Worm (Caenorhabditis elegans) whole organism, L2 larva: Measurements from ENCODE around the gene atz-1.

Experiments
- C34F6.9 ChIP-seq: fragments of 150-350 bp; optimal IDR thresholded peaks from 2 replicates; lab custom pipeline; 2014; ENCODE audit warnings: missing biosample characterization, missing genetic modification characterization
- F13H6.1 ChIP-seq: sonication (generic microtip); optimal IDR thresholded peaks from 2 replicates; lab custom pipeline; 2016; ENCODE audit warnings: missing genetic modification characterization, missing compliant biosample characterization
- R02D3.7 ChIP-seq: fragments of 150-350 bp; optimal IDR thresholded peaks from 2 replicates; lab custom pipeline; 2014; ENCODE audit warnings: missing biosample characterization, missing genetic modification characterization
- ZK546.5 ChIP-seq: sonication (generic microtip); optimal IDR thresholded peaks from 2 replicates; lab custom pipeline; 2017; ENCODE audit warnings: missing biosample characterization, missing genetic modification characterization
- ceh-16 ChIP-seq: fragments of 150-350 bp; optimal IDR thresholded peaks from 2 replicates; lab custom pipeline; 2014; ENCODE audit warnings: missing biosample characterization, missing genetic modification characterization
- ceh-82 ChIP-seq: fragments of 150-350 bp; optimal IDR thresholded peaks from 2 replicates; lab custom pipeline; 2014; ENCODE audit warnings: missing biosample characterization, missing genetic modification characterization
- dmd-4 ChIP-seq: sonication (generic microtip); optimal IDR thresholded peaks from 2 replicates; lab custom pipeline; 2017; ENCODE audit warnings: missing biosample characterization, missing genetic modification characterization
- elt-1 ChIP-seq: fragments of 150-350 bp; optimal IDR thresholded peaks from 2 replicates; lab custom pipeline; 2014; ENCODE audit warnings: missing biosample characterization, missing genetic modification characterization
- fos-1 ChIP-seq: fragments of 150-350 bp; optimal IDR thresholded peaks from 2 replicates; lab custom pipeline; 2014; ENCODE audit warnings: missing biosample characterization, missing genetic modification characterization
- gmeb-1 ChIP-seq: fragments of 150-350 bp; optimal IDR thresholded peaks from 2 replicates; lab custom pipeline; 2014; ENCODE audit warnings: missing biosample characterization, missing genetic modification characterization
- lin-11 ChIP-seq: fragments of 150-350 bp; sonication (generic microtip); optimal IDR thresholded peaks from 2 replicates; lab custom pipeline; 2014; ENCODE audit warnings: missing biosample characterization, missing genetic modification characterization, inconsistent platforms, mixed read lengths
- lin-13 ChIP-seq: fragments of 150-350 bp; optimal IDR thresholded peaks from 2 replicates; lab custom pipeline; 2014; ENCODE audit warnings: missing biosample characterization, missing genetic modification reagents, missing genetic modification characterization
- lin-39 ChIP-seq: fragments of 150-350 bp; optimal IDR thresholded peaks from 2 replicates; lab custom pipeline; 2014; ENCODE audit warnings: missing biosample characterization, missing genetic modification reagents, missing genetic modification characterization
- lsy-2 ChIP-seq, 2 experiments: fragments of 150-350 bp in 1 of 2; sonication (generic microtip) in 1 of 2; optimal IDR thresholded peaks; 2 replicates each; lab custom pipeline; 2014 to 2017; ENCODE audit warnings: missing biosample characterization in 2 of 2, missing genetic modification characterization in 2 of 2
- mab-5 ChIP-seq: fragments of 150-350 bp; optimal IDR thresholded peaks from 2 replicates; lab custom pipeline; 2014; ENCODE audit warnings: missing biosample characterization, missing genetic modification characterization
- mdl-1 ChIP-seq, 2 experiments: fragments of 150-350 bp in 1 of 2; sonication (generic microtip) in 1 of 2; optimal IDR thresholded peaks; 2 replicates each; lab custom pipeline; 2017; ENCODE audit warnings: missing biosample characterization in 2 of 2, missing genetic modification characterization in 2 of 2
- nhr-11 ChIP-seq: fragments of 150-350 bp; optimal IDR thresholded peaks from 2 replicates; lab custom pipeline; 2014; ENCODE audit warnings: missing biosample characterization, missing genetic modification characterization
- nhr-12 ChIP-seq: fragments of 150-350 bp; optimal IDR thresholded peaks from 2 replicates; lab custom pipeline; 2014; ENCODE audit warnings: missing biosample characterization, missing genetic modification characterization
- nhr-129 ChIP-seq: fragments of 150-350 bp; optimal IDR thresholded peaks from 2 replicates; lab custom pipeline; 2014; ENCODE audit warnings: missing biosample characterization, missing genetic modification characterization
- nhr-21 ChIP-seq: fragments of 150-350 bp; optimal IDR thresholded peaks from 2 replicates; lab custom pipeline; 2014; ENCODE audit warnings: missing biosample characterization, missing genetic modification characterization
- nhr-237 ChIP-seq: fragments of 150-350 bp; optimal IDR thresholded peaks from 2 replicates; lab custom pipeline; 2014; ENCODE audit warnings: missing biosample characterization, missing genetic modification characterization
- nhr-25 ChIP-seq: fragments of 150-350 bp; sonication (generic microtip); optimal IDR thresholded peaks from 3 replicates; lab custom pipeline; 2014; ENCODE audit warnings: missing biosample characterization, missing genetic modification characterization
- nhr-6 ChIP-seq: fragments of 150-350 bp; optimal IDR thresholded peaks from 2 replicates; lab custom pipeline; 2014; ENCODE audit warnings: missing biosample characterization, missing genetic modification characterization
- peb-1 ChIP-seq: fragments of 150-350 bp; optimal IDR thresholded peaks from 2 replicates; lab custom pipeline; 2014; ENCODE audit warnings: missing biosample characterization, missing genetic modification characterization
- sma-3 ChIP-seq: sonication (generic microtip); optimal IDR thresholded peaks from 2 replicates; lab custom pipeline; 2016; ENCODE audit warnings: missing genetic modification reagents, missing genetic modification characterization, missing compliant biosample characterization
- sma-9 ChIP-seq, 2 experiments: fragments of 150-350 bp in 1 of 2; sonication (generic microtip) in 1 of 2; optimal IDR thresholded peaks; 2 replicates each; lab custom pipeline; 2014 to 2016; ENCODE audit warnings: missing genetic modification characterization in 2 of 2, mild to moderate bottlenecking in 1 of 2, missing biosample characterization in 1 of 2, missing compliant biosample characterization in 1 of 2, missing genetic modification reagents in 1 of 2, moderate library complexity in 1 of 2
- snpc-4 ChIP-seq: fragments of 150-350 bp; optimal IDR thresholded peaks from 2 replicates; lab custom pipeline; 2014; ENCODE audit warnings: missing biosample characterization, missing genetic modification characterization
- unc-39 ChIP-seq: fragments of 150-350 bp; optimal IDR thresholded peaks from 2 replicates; lab custom pipeline; 2014; ENCODE audit warnings: missing biosample characterization, missing genetic modification characterization
- unc-55 ChIP-seq: fragments of 150-350 bp; sonication (generic microtip); optimal IDR thresholded peaks from 3 replicates; lab custom pipeline; 2014; ENCODE audit warnings: missing biosample characterization, missing genetic modification reagents, missing genetic modification characterization
- unc-62 ChIP-seq: fragments of 150-350 bp; optimal IDR thresholded peaks from 2 replicates; lab custom pipeline; 2014; ENCODE audit warnings: missing biosample characterization, missing genetic modification reagents, missing genetic modification characterization
- zag-1 ChIP-seq: fragments of 150-350 bp; optimal IDR thresholded peaks from 2 replicates; lab custom pipeline; 2014; ENCODE audit warnings: missing biosample characterization, missing genetic modification characterization
- ztf-1 ChIP-seq: fragments of 200-800 bp; sonication (Bioruptor generic); conservative IDR thresholded peaks from 2 replicates; pipeline ENCODE4 v1.3.6; 2022; ENCODE audit warnings: missing genetic modification characterization, missing compliant biosample characterization

The atz-1 gene

DNA sequence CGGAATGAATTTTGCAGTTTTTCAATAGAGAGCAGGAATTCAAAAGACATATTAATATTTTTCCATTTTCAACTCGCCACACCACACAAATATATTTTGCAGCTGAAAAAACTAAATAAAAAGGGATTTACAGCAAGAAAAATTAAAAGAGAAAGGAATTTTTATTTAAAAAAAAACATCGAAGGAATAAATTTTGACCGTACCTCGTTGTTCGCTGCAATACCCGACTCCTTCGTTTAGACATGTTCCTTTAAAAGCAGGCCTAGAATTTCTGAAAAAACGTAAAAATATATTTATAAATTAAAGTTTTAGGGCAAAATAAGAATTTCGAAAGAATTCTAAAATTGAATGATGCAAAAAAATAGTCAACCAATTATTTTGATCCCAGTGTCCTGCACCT is 40.1 kb downstream of the atz-1 start, which contains the start of gene F19B6.1:
Gene F19B6.1, minus strand, starts transcription at position 278 of the 400 bp plus-strand sequence.
- TF ChIP-seq unc-55 (GFP tag; lab: Kevin White, UChicago) (no peak), unc-62 (GFP tag; lab: Kevin White, UChicago) (no peak), nhr-21 (no peak), zag-1 (tag; lab: Kevin White, UChicago) (no peak), unc-39 (no peak), ceh-82 (tag; lab: Kevin White, UChicago) (no peak), peb-1 (tag; lab: Kevin White, UChicago) (no peak)
- TF ChIP-seq, all 48 proteins: peak for 0

DNA sequence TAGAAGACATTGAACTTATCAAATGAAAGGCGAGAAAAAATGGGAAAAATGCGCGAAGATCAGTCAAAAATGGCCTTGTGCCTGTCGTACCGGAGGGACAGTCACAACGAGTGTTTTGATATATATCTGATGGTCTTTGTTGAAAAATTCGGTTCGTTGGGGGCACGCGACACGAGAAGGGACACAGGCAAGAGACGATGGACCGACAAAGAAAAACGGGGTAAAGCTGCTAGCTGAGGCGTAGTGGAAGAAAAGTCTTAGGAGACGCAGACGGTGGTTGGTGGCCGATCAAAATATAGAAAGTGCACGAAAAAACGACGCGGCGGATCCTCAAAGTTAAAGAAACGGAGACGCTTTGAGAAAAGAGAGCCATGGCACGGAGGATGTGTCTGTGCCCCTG is 40.7 kb downstream of the atz-1 start:
- peak; percentile 54 for TF ChIP-seq F13H6.1 (tag; lab: Kevin White, UChicago)
- no peak for TF ChIP-seq ZK546.5
- peak in 1 of 2 experiments; percentile 2 for TF ChIP-seq lsy-2 (tag; optimal IDR thresholded peaks at IDR 0.05; lab: Kevin White, UChicago)
- peak; percentile 43 for TF ChIP-seq sma-9 (GFP tag; optimal IDR thresholded peaks at IDR 0.05; lab: Kevin White, UChicago)
- no peak for TF ChIP-seq sma-9 (tag; optimal IDR thresholded peaks at IDR 0.05; lab: Kevin White, UChicago)
- TF ChIP-seq ceh-16 (tag; lab: Kevin White, UChicago) = no peak
- TF ChIP-seq mdl-1 (tag; optimal IDR thresholded peaks at IDR 0.05; lab: Kevin White, UChicago) = peak in 1 of 2 experiments; percentile 22
- no peak for TF ChIP-seq peb-1 (tag; lab: Kevin White, UChicago)
- TF ChIP-seq lin-39 (tag; lab: Kevin White, UChicago) = no peak
- TF ChIP-seq elt-1 (tag; lab: Kevin White, UChicago) = no peak
- peak; percentile 39 for TF ChIP-seq unc-55 (GFP tag; lab: Kevin White, UChicago)
- TF ChIP-seq nhr-25 (tag; lab: Kevin White, UChicago) = peak; percentile 28
- TF ChIP-seq nhr-129 = peak; percentile 90
- TF ChIP-seq ztf-1 (GFP tag; lab: Robert Waterston, UW) = no peak
- peak; percentile 24 for TF ChIP-seq lin-11 (tag; lab: Kevin White, UChicago)
- TF ChIP-seq C34F6.9 (tag; lab: Kevin White, UChicago) = peak; percentile 17
- TF ChIP-seq snpc-4 (tag; lab: Kevin White, UChicago) = no peak
- no peak for TF ChIP-seq ceh-82 (tag; lab: Kevin White, UChicago)
- TF ChIP-seq zag-1 (tag; lab: Kevin White, UChicago) = no peak
- no peak for TF ChIP-seq nhr-237 (tag; lab: Kevin White, UChicago)
- TF ChIP-seq gmeb-1 (tag; lab: Kevin White, UChicago) = no peak
- TF ChIP-seq, all 48 proteins: peak for 9

DNA sequence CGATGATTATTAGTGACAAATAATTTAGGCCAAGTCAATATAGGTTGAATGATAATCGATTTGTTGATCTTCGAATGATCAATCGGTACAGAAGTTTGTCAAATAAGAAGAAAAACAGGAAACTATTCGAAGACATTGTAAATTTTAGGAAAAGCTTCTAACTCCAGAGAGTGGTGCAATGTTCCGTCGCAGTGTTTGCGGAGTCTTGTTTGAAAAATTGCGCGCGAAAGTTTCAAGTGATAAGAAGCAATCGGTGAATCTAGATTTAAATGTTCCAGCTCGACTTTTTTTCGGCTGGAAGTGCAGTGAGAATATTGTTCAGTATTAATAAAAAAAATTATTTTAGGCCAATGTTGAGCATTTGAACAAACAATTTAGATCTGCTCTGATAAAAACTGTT is 41.2 kb downstream of the atz-1 start:
- no peak for TF ChIP-seq dmd-4
- peak; percentile 65 for TF ChIP-seq gmeb-1 (tag; lab: Kevin White, UChicago)
- peak; percentile 34 for TF ChIP-seq unc-55 (GFP tag; lab: Kevin White, UChicago)
- no peak for TF ChIP-seq fos-1 (tag; lab: Kevin White, UChicago)
- no peak for TF ChIP-seq nhr-11 (tag; lab: Kevin White, UChicago)
- TF ChIP-seq nhr-129 = peak; percentile 17
- no peak for TF ChIP-seq C34F6.9 (tag; lab: Kevin White, UChicago)
- TF ChIP-seq lsy-2 (tag; optimal IDR thresholded peaks at IDR 0.05; lab: Kevin White, UChicago) = peak in 1 of 2 experiments; percentile 46

DNA sequence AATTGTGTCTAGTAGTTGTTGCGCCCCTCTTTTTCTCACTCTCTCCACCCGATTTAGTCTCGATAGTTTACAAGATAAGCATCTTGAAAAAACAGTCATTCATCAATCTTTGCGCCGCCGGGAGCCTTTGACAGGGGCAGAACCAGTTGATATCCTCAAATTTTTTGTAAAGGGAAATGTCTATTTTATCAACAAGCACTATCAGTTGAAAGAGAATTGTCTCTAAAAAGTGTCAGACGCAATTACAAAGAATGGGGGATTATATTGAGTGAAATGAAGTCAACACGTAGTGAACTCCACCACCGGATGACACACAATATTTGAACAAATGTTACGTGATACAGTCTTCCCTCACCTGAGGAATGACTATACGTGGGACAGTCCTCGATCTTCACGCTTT is 41.8 kb downstream of the atz-1 start:
- TF ChIP-seq lin-13 (GFP tag; lab: Kevin White, UChicago) (no peak), nhr-12 (no peak), gmeb-1 (tag; lab: Kevin White, UChicago) (no peak), snpc-4 (tag; lab: Kevin White, UChicago) (no peak), nhr-237 (tag; lab: Kevin White, UChicago) (no peak), fos-1 (tag; lab: Kevin White, UChicago) (no peak), mab-5 (tag; lab: Kevin White, UChicago) (no peak), lin-11 (tag; lab: Kevin White, UChicago) (no peak)

DNA sequence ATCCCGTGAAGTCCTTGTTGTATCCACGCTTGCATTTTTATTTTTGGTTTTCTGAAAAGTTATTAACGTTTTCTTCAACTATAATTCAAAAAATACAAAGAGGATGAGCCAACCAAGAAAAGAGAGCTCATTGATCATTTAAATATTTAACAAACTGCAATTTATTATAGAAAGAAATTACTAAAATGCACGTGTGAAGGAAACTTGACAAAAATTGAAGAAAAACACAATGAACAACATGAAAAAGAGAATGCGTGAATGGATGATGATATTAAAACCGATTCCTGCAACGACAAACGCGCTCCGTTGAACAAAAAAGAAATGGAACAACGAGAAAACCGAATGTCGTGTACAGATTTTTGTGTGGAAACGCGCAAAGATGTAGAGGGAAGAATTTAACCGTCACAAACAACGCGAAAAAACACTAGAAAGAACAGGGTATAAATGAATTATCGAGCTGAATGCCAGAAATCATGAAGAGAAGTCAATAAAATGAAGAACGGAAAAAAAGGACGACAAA is 45.0 kb downstream of the atz-1 start, which contains the start of gene ufd-1:
Gene ufd-1, minus strand, starts transcription at position 51 of the 520 bp plus-strand sequence.
- TF ChIP-seq nhr-129 (peak; percentile 47), nhr-25 (tag; lab: Kevin White, UChicago) (no peak), ceh-82 (tag; lab: Kevin White, UChicago) (no peak), lin-11 (tag; lab: Kevin White, UChicago) (no peak), nhr-21 (no peak), fos-1 (tag; lab: Kevin White, UChicago) (peak; percentile 0), unc-55 (GFP tag; lab: Kevin White, UChicago) (peak; percentile 1), nhr-6 (tag; lab: Kevin White, UChicago) (no peak), snpc-4 (tag; lab: Kevin White, UChicago) (no peak), sma-3 (GFP tag; lab: Kevin White, UChicago) (no peak), R02D3.7 (tag; lab: Kevin White, UChicago) (no peak), lsy-2 (tag; optimal IDR thresholded peaks at IDR 0.05; lab: Kevin White, UChicago) (peak in 1 of 2 experiments; percentile 16)
- TF ChIP-seq, all 48 proteins: peak for 4
